Worm (Caenorhabditis elegans): Measurements from ENCODE around the gene ptr-4.

ce11 chrX:6081793-6082192, 16.0 kb upstream of the ptr-4 start:
- TF ChIP-seq ztf-23 (GFP tag; IDR thresholded peaks at IDR 0.05) (no peak), cog-1 (tag; optimal IDR thresholded peaks at IDR 0.05) (no peak), tab-1 (GFP tag; IDR thresholded peaks at IDR 0.05) (no peak), ref-1 (GFP tag; conservative IDR thresholded peaks at IDR 0.05) (no peak), T22C8.4 (GFP tag; IDR thresholded peaks at IDR 0.05) (no peak), klf-2 (GFP tag; conservative IDR thresholded peaks at IDR 0.05) (no peak), flt-1 (GFP tag; IDR thresholded peaks at IDR 0.05) (no peak)

Data from whole organism, midembryonic.